Fruit fly (Drosophila melanogaster): Measurements from ENCODE around the gene Rbp9.

Gene Rbp9

DNA sequence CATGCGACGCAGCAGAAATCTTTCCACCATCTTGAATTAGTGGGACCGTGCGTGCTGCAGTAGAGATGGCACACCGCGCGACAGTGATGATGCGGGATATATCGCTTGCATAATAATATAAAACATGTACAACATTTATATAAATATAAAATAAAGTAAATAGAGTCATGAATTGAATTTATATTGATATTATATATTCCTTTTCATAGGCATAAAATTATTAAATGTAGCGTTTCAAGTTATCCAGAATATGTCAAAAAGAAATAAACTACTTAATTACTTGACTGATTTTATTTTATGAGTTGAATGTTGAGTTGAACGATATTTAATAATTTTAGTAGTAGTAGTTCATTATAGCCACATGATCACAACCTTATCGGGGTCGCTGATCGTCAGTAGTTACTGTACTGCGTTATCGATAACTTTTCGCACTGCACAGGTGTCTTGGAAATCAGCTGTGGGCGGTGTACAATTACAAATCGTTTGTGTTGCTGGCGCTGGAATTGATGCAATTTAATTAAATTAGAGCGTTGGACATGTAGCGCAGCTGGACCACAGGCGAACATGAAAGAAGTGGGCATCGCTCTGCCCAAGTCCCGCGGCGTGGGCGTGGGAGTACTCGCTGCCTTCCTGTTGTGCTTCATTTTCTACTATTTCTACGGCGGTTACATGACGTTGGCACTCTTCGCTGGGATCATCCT is 33.3 kb downstream of the Rbp9 start, which contains the start of the genes Chd1 and Bem46 (continued):
- peak; percentile 84 for TF ChIP-seq vvl (GFP tag; IDR thresholded peaks at IDR 0.05)
- peak; percentile 67 for TF ChIP-seq chm (GFP tag; IDR thresholded peaks at IDR 0.05)
- TF ChIP-seq CG3726 (GFP tag; IDR thresholded peaks at IDR 0.05) = 0 out of 3 replicates have a peak, but pooled peaks have one; percentile 61
- TF ChIP-seq CG14860 (GFP tag; IDR thresholded peaks at IDR 0.05; ENCODE audit: partially characterized antibody) = no peak
- TF ChIP-seq Lim3 (GFP tag; IDR thresholded peaks at IDR 0.05) = no peak
- no peak for TF ChIP-seq sc (optimal IDR thresholded peaks at IDR 0.05)
- no peak for TF ChIP-seq sc (GFP tag; optimal IDR thresholded peaks at IDR 0.05)
- TF ChIP-seq emc (GFP tag; optimal IDR thresholded peaks at IDR 0.05) = peak; percentile 51
- TF ChIP-seq Ravus (GFP tag; IDR thresholded peaks at IDR 0.05) = peak; percentile 25
- TF ChIP-seq onecut (GFP tag; IDR thresholded peaks at IDR 0.05) = peak; percentile 61
- TF ChIP-seq CG15269 (tag; optimal IDR thresholded peaks at IDR 0.05) = peak; percentile 87
- peak; percentile 89 for TF ChIP-seq CG4424 (GFP tag; optimal IDR thresholded peaks at IDR 0.05)
- no peak for TF ChIP-seq Stat92E (GFP tag; optimal IDR thresholded peaks at IDR 0.05)
- TF ChIP-seq Ets65A (GFP tag) = peak; percentile 97
- peak; percentile 54 for TF ChIP-seq CG17912 (GFP tag; optimal IDR thresholded peaks at IDR 0.05)
- TF ChIP-seq kah (GFP tag; optimal IDR thresholded peaks at IDR 0.05) = peak; percentile 96
- TF ChIP-seq CG4282 (GFP tag; optimal IDR thresholded peaks at IDR 0.05) = no peak
- no peak for TF ChIP-seq CG42726 (GFP tag; IDR thresholded peaks at IDR 0.05; ENCODE audit: partially characterized antibody)
- TF ChIP-seq gt (GFP tag; IDR thresholded peaks at IDR 0.05) = 0 out of 2 replicates have a peak, but pooled peaks have one; percentile 28
- TF ChIP-seq ind (GFP tag; optimal IDR thresholded peaks at IDR 0.05) = peak; percentile 92
- no peak for TF ChIP-seq CG15011 (GFP tag; optimal IDR thresholded peaks at IDR 0.05)
- TF ChIP-seq CG2116 (GFP tag; optimal IDR thresholded peaks at IDR 0.05) = peak; percentile 94
- TF ChIP-seq stc (GFP tag; IDR thresholded peaks at IDR 0.05) = peak; percentile 35; the same call in 1 of the 2 replicates
- TF ChIP-seq CG12219 (GFP tag; optimal IDR thresholded peaks at IDR 0.05) = no peak
- peak; percentile 89 for TF ChIP-seq CG32532 (GFP tag; IDR thresholded peaks at IDR 0.05)
- TF ChIP-seq CG17361 (GFP tag; IDR thresholded peaks at IDR 0.05) = peak; percentile 96
- peak; percentile 80 for TF ChIP-seq CG12104 (GFP tag; optimal IDR thresholded peaks at IDR 0.05)
- no peak for TF ChIP-seq CG17568 (GFP tag; optimal IDR thresholded peaks at IDR 0.05)
- TF ChIP-seq CG3995 (GFP tag; optimal IDR thresholded peaks at IDR 0.05) = peak; percentile 46
- peak; percentile 54 for TF ChIP-seq CG7987 (GFP tag; optimal IDR thresholded peaks at IDR 0.05)
- TF ChIP-seq HmgZ (tag; optimal IDR thresholded peaks at IDR 0.05) = peak; percentile 74
- peak; percentile 48 for TF ChIP-seq NC2β (GFP tag; optimal IDR thresholded peaks at IDR 0.05)
- peak; percentile 88 for TF ChIP-seq dysf (GFP tag; IDR thresholded peaks at IDR 0.05)
- TF ChIP-seq Spps (tag; optimal IDR thresholded peaks at IDR 0.05) = peak; percentile 46
- TF ChIP-seq CrebB (tag; optimal IDR thresholded peaks at IDR 0.05) = peak; percentile 31
- TF ChIP-seq CG10979 (tag; optimal IDR thresholded peaks at IDR 0.05) = peak; percentile 77
- peak; percentile 92 for TF ChIP-seq nmo (GFP tag; optimal IDR thresholded peaks at IDR 0.05)
- peak; percentile 88 for TF ChIP-seq Six4 (GFP tag; optimal IDR thresholded peaks at IDR 0.05)
- TF ChIP-seq psq (GFP tag; optimal IDR thresholded peaks at IDR 0.05) = peak; percentile 61
- peak; percentile 75 for TF ChIP-seq CG18764 (GFP tag; optimal IDR thresholded peaks at IDR 0.05)
- TF ChIP-seq tll (GFP tag; optimal IDR thresholded peaks at IDR 0.05) = peak in 1 of 2 experiments; percentile 42
- TF ChIP-seq CG15073 (GFP tag; optimal IDR thresholded peaks at IDR 0.05) = no peak
- peak; percentile 27; the same call in 1 of the 3 replicates for TF ChIP-seq CG16813 (GFP tag; IDR thresholded peaks at IDR 0.05; ENCODE audit: partially characterized antibody)
- TF ChIP-seq CG1647 (GFP tag; optimal IDR thresholded peaks at IDR 0.05) = peak; percentile 41
- TF ChIP-seq CG3838 (GFP tag; optimal IDR thresholded peaks at IDR 0.05) = peak; percentile 67
- no peak; the same call in 2 of the 3 replicates for TF ChIP-seq Opbp (GFP tag; IDR thresholded peaks at IDR 0.05; ENCODE audit: partially characterized antibody)
- 0 out of 2 replicates have a peak, but pooled peaks have one; percentile 60 for TF ChIP-seq Doc2 (GFP tag; IDR thresholded peaks at IDR 0.05)
- TF ChIP-seq rib (GFP tag; IDR thresholded peaks at IDR 0.05) = peak; percentile 78
- TF ChIP-seq chn (GFP tag; optimal IDR thresholded peaks at IDR 0.05) = peak; percentile 82

Measured in whole organism, embryonic.